Worm (Caenorhabditis elegans): Measurements from ENCODE around the gene D1022.4.

D1022.4 gene

DNA sequence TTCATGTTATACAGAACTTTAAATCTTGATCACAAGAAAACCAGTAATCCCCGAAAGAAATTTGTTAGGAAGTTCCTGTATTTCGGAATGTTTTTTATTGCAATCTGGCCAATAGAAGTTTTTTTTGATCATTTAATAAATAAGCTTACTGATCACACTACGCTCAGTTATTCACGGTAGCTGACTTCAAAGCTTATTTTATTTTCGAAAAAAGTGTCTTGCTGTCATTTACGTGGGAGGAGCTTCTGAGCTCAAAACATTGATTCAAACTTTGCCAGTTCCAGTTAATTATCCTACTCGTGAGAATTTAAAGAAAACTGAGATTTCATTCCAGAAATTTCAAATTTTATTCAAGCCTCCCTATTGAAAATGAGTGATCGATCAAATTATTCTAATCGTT lies 24.8 kb downstream of the D1022.4 start, which contains the start of gene srd-54:
Gene srd-54, plus strand, starts transcription at position 301 of the 400 bp plus-strand sequence.
- TF ChIP-seq syd-9 (tag; optimal IDR thresholded peaks at IDR 0.05) (no peak), hlh-30 (tag; optimal IDR thresholded peaks at IDR 0.05; ENCODE audit: insufficient read depth) (no peak), ceh-22 (tag; optimal IDR thresholded peaks at IDR 0.05) (no peak), unc-42 (tag; optimal IDR thresholded peaks at IDR 0.05) (no peak), fkh-10 (GFP tag; optimal IDR thresholded peaks at IDR 0.05) (no peak), ceh-2 (tag; optimal IDR thresholded peaks at IDR 0.05) (no peak), elt-4 (tag; optimal IDR thresholded peaks at IDR 0.05) (no peak), odd-2 (tag; optimal IDR thresholded peaks at IDR 0.05) (no peak), hlh-13 (GFP tag; optimal IDR thresholded peaks at IDR 0.05) (no peak), ets-4 (tag; optimal IDR thresholded peaks at IDR 0.05) (no peak)

ce11 chrII:7420796-7421386 lies 36.2 kb downstream of the D1022.4 start:
- no peak for TF ChIP-seq ref-2 (tag; optimal IDR thresholded peaks at IDR 0.05)
- TF ChIP-seq tbx-7 (tag; optimal IDR thresholded peaks at IDR 0.05) = no peak
- TF ChIP-seq pag-3 (tag; optimal IDR thresholded peaks at IDR 0.05; ENCODE audit: borderline replicate concordance) = no peak
- TF ChIP-seq syd-9 (tag; optimal IDR thresholded peaks at IDR 0.05) = no peak
- no peak for TF ChIP-seq nhr-11 (tag; optimal IDR thresholded peaks at IDR 0.05)
- no peak for TF ChIP-seq ceh-6 (GFP tag; optimal IDR thresholded peaks at IDR 0.05)
- no peak for TF ChIP-seq che-1 (tag; optimal IDR thresholded peaks at IDR 0.05)

ce11 chrII:7420157-7420556 lies 36.9 kb downstream of the D1022.4 start:
- TF ChIP-seq ceh-2 (tag; optimal IDR thresholded peaks at IDR 0.05) = no peak
- no peak for TF ChIP-seq hlh-13 (GFP tag; optimal IDR thresholded peaks at IDR 0.05)
- TF ChIP-seq hlh-6 (tag; optimal IDR thresholded peaks at IDR 0.05) = no peak
- no peak for TF ChIP-seq lim-6 (tag; optimal IDR thresholded peaks at IDR 0.05)
- TF ChIP-seq F13H6.1 (tag; optimal IDR thresholded peaks at IDR 0.05) = no peak
- no peak for TF ChIP-seq fkh-10 (GFP tag; optimal IDR thresholded peaks at IDR 0.05)
- no peak for TF ChIP-seq unc-86 (tag; optimal IDR thresholded peaks at IDR 0.05)
- TF ChIP-seq sox-4 (tag; optimal IDR thresholded peaks at IDR 0.05) = no peak
- no peak for TF ChIP-seq lin-11 (tag; optimal IDR thresholded peaks at IDR 0.05)
- no peak for TF ChIP-seq dve-1 (tag; optimal IDR thresholded peaks at IDR 0.05)

- TF ChIP-seq pqm-1 (tag; optimal IDR thresholded peaks at IDR 0.05) (no peak), K09A11.1 (tag; optimal IDR thresholded peaks at IDR 0.05; ENCODE audit: insufficient read depth) (no peak), ceh-2 (tag; optimal IDR thresholded peaks at IDR 0.05) (no peak), unc-42 (tag; optimal IDR thresholded peaks at IDR 0.05) (no peak), zip-5 (tag; optimal IDR thresholded peaks at IDR 0.05) (no peak), che-1 (tag; optimal IDR thresholded peaks at IDR 0.05) (no peak), ceh-31 (tag; optimal IDR thresholded peaks at IDR 0.05) (no peak), elt-2 (tag; optimal IDR thresholded peaks at IDR 0.05) (no peak), pha-4 (tag; optimal IDR thresholded peaks at IDR 0.05) (no peak), fax-1 (tag; optimal IDR thresholded peaks at IDR 0.05) (no peak), hlh-30 (tag; optimal IDR thresholded peaks at IDR 0.05; ENCODE audit: insufficient read depth) (no peak), ceh-19 (GFP tag; optimal IDR thresholded peaks at IDR 0.05) (no peak), C38D4.7 (GFP tag; optimal IDR thresholded peaks at IDR 0.05) (no peak), hlh-15 (tag; optimal IDR thresholded peaks at IDR 0.05) (no peak)
Observed at ce11 chrII:7419563-7419962, 37.5 kb downstream of the D1022.4 start.

DNA sequence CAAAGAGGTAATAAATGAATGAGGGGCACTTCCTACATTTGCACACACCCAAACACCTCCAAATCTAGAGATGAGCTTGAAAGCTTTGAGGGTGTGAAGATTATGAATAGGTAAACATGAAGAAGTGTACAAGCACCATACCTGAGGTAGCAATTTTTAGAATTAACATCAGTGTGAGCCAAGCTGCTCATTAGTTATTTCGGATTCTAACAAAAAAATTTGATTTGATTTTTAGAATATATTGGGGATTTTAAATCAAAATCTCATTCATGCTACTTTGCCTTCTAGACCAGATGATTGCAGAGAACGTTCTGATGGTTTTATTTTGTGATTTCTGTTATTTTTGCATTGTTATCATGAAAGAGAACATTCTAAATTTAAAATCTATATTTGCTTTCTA lies 43.3 kb downstream of the D1022.4 start:
- no peak for TF ChIP-seq rnt-1 (tag; optimal IDR thresholded peaks at IDR 0.05)
- TF ChIP-seq nfya-1 (tag; optimal IDR thresholded peaks at IDR 0.05) = no peak
- no peak for TF ChIP-seq ref-2 (tag; optimal IDR thresholded peaks at IDR 0.05)
- no peak for TF ChIP-seq ttx-3 (tag; optimal IDR thresholded peaks at IDR 0.05)
- no peak for TF ChIP-seq syd-9 (tag; optimal IDR thresholded peaks at IDR 0.05)
- no peak for TF ChIP-seq Y22D7AL.16 (tag; optimal IDR thresholded peaks at IDR 0.05)
- no peak for TF ChIP-seq ceh-14 (tag; optimal IDR thresholded peaks at IDR 0.05)
- TF ChIP-seq unc-3 (GFP tag; conservative IDR thresholded peaks at IDR 0.05) = no peak
- no peak for TF ChIP-seq unc-3 (tag; optimal IDR thresholded peaks at IDR 0.05)
- TF ChIP-seq C38D4.7 (GFP tag; optimal IDR thresholded peaks at IDR 0.05) = no peak
- TF ChIP-seq dve-1 (tag; optimal IDR thresholded peaks at IDR 0.05) = no peak
- no peak for TF ChIP-seq ceh-30 (tag; optimal IDR thresholded peaks at IDR 0.05)
- TF ChIP-seq elt-4 (tag; optimal IDR thresholded peaks at IDR 0.05) = no peak
- TF ChIP-seq pax-1 (tag; optimal IDR thresholded peaks at IDR 0.05) = no peak
- TF ChIP-seq ceh-6 (GFP tag; optimal IDR thresholded peaks at IDR 0.05) = no peak
- no peak for TF ChIP-seq ceh-34 (tag; optimal IDR thresholded peaks at IDR 0.05)
- TF ChIP-seq pha-4 (tag; optimal IDR thresholded peaks at IDR 0.05) = no peak
